Worm (Caenorhabditis elegans): ENCODE results near the gene clec-225.

DNA sequence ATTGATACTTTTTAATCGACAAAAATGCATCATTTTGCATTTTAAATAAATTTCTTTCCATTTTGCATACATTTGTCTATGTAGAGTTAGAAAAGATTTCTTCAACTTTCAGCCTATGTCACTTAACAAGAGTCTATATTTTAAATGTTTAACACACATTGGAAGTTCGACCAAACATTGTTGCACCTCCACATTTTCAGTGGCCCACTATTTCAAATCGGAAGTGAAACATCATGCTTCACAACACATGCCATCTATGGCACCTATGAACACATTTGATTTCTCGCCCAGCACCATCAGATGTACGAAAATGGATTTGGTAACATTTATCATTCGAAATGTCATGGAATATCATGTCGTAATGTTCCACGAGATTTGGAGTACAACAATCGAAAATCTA lies 4.0 kb upstream of the clec-225 start, which contains the start of gene dhc-3:
- no peak for TF ChIP-seq ama-1 (optimal IDR thresholded peaks at IDR 0.05)
- TF ChIP-seq B0310.2 (tag; optimal IDR thresholded peaks at IDR 0.05), result no peak
- no peak for TF ChIP-seq hmg-4 (GFP tag; optimal IDR thresholded peaks at IDR 0.05)
- no peak for TF ChIP-seq ceh-13 (GFP tag; optimal IDR thresholded peaks at IDR 0.05)
- TF ChIP-seq flt-1 (GFP tag; IDR thresholded peaks at IDR 0.05), result no peak
- no peak for TF ChIP-seq tbx-11 (GFP tag; IDR thresholded peaks at IDR 0.05)
- no peak for TF ChIP-seq pes-1 (GFP tag; IDR thresholded peaks at IDR 0.05)
- TF ChIP-seq sea-1 (GFP tag; conservative IDR thresholded peaks at IDR 0.05), result no peak
- TF ChIP-seq F13C5.2 (tag; optimal IDR thresholded peaks at IDR 0.05), result no peak
- no peak for TF ChIP-seq tra-4 (tag; optimal IDR thresholded peaks at IDR 0.05)
